Worm (Caenorhabditis elegans): ENCODE results near the gene srh-240.

The srh-240 gene

ce11 chrV:2859738-2860137 is 5.3 kb upstream of the srh-240 start, which contains the start of gene srj-54:
Gene srj-54, minus strand, starts transcription at chrV:2859838.
- no peak for TF ChIP-seq him-1 (tag; optimal IDR thresholded peaks at IDR 0.05)
- no peak for TF ChIP-seq dao-5 (tag; optimal IDR thresholded peaks at IDR 0.05)
- no peak for TF ChIP-seq W03F9.2 (tag; optimal IDR thresholded peaks at IDR 0.05)

ce11 chrV:2861505-2861904 is 3.5 kb upstream of the srh-240 start, which contains the start of gene srh-270:
Gene srh-270, minus strand, starts transcription at chrV:2861605.
- no peak for TF ChIP-seq him-1 (tag; optimal IDR thresholded peaks at IDR 0.05)
- TF ChIP-seq dao-5 (tag; optimal IDR thresholded peaks at IDR 0.05), result no peak
- no peak for TF ChIP-seq W03F9.2 (tag; optimal IDR thresholded peaks at IDR 0.05)

- no peak for TF ChIP-seq W03F9.2 (tag; optimal IDR thresholded peaks at IDR 0.05)
- TF ChIP-seq him-1 (tag; optimal IDR thresholded peaks at IDR 0.05), result no peak
- no peak for TF ChIP-seq dao-5 (tag; optimal IDR thresholded peaks at IDR 0.05)
Observed at ce11 chrV:2863033-2863432, 2.0 kb upstream of the srh-240 start, which contains the start of gene srh-272. Gene srh-272, plus strand, starts transcription at chrV:2863333.

- TF ChIP-seq W03F9.2 (tag; optimal IDR thresholded peaks at IDR 0.05) (no peak), him-1 (tag; optimal IDR thresholded peaks at IDR 0.05) (no peak), dao-5 (tag; optimal IDR thresholded peaks at IDR 0.05) (no peak)
Observed at ce11 chrV:2869503-2869902, 4.5 kb downstream of the srh-240 start, which contains the start of gene srh-241. Gene srh-241, minus strand, starts transcription at chrV:2869603.

- TF ChIP-seq him-1 (tag; optimal IDR thresholded peaks at IDR 0.05) (no peak), W03F9.2 (tag; optimal IDR thresholded peaks at IDR 0.05) (no peak), dao-5 (tag; optimal IDR thresholded peaks at IDR 0.05) (no peak)
Observed at ce11 chrV:2870127-2870526, 5.1 kb downstream of the srh-240 start, which contains the start of gene srh-243. Gene srh-243, plus strand, starts transcription at chrV:2870427.

- no peak for TF ChIP-seq dao-5 (tag; optimal IDR thresholded peaks at IDR 0.05)
- no peak for TF ChIP-seq W03F9.2 (tag; optimal IDR thresholded peaks at IDR 0.05)
- no peak for TF ChIP-seq him-1 (tag; optimal IDR thresholded peaks at IDR 0.05)
Observed at ce11 chrV:2871754-2872504, 6.9 kb downstream of the srh-240 start.

- TF ChIP-seq W03F9.2 (tag; optimal IDR thresholded peaks at IDR 0.05) (no peak), him-1 (tag; optimal IDR thresholded peaks at IDR 0.05) (no peak), dao-5 (tag; optimal IDR thresholded peaks at IDR 0.05) (no peak)
Observed at ce11 chrV:2872947-2873346, 7.9 kb downstream of the srh-240 start.

- TF ChIP-seq him-1 (tag; optimal IDR thresholded peaks at IDR 0.05), result no peak
- no peak for TF ChIP-seq W03F9.2 (tag; optimal IDR thresholded peaks at IDR 0.05)
- no peak for TF ChIP-seq dao-5 (tag; optimal IDR thresholded peaks at IDR 0.05)
Observed at ce11 chrV:2875422-2875821, 10.4 kb downstream of the srh-240 start, which contains the start of gene folt-2. Gene folt-2, minus strand, starts transcription at chrV:2875600.

- no peak for TF ChIP-seq W03F9.2 (tag; optimal IDR thresholded peaks at IDR 0.05)
- no peak for TF ChIP-seq him-1 (tag; optimal IDR thresholded peaks at IDR 0.05)
- TF ChIP-seq dao-5 (tag; optimal IDR thresholded peaks at IDR 0.05), result no peak
Observed at ce11 chrV:2876188-2876831, 11.3 kb downstream of the srh-240 start.

- no peak for TF ChIP-seq dao-5 (tag; optimal IDR thresholded peaks at IDR 0.05)
- TF ChIP-seq W03F9.2 (tag; optimal IDR thresholded peaks at IDR 0.05), result no peak
- TF ChIP-seq him-1 (tag; optimal IDR thresholded peaks at IDR 0.05), result no peak
Observed at ce11 chrV:2877509-2877908, 12.5 kb downstream of the srh-240 start, which contains the start of gene F37B4.10. Gene F37B4.10, minus strand, starts transcription at chrV:2877609.

ce11 chrV:2879801-2880200 is 14.8 kb downstream of the srh-240 start, which contains the start of gene str-39:
Gene str-39, minus strand, starts transcription at chrV:2879901.
- no peak for TF ChIP-seq him-1 (tag; optimal IDR thresholded peaks at IDR 0.05)
- TF ChIP-seq W03F9.2 (tag; optimal IDR thresholded peaks at IDR 0.05), result no peak
- TF ChIP-seq dao-5 (tag; optimal IDR thresholded peaks at IDR 0.05), result no peak

- TF ChIP-seq him-1 (tag; optimal IDR thresholded peaks at IDR 0.05) (no peak), dao-5 (tag; optimal IDR thresholded peaks at IDR 0.05) (no peak), W03F9.2 (tag; optimal IDR thresholded peaks at IDR 0.05) (no peak)
Observed at ce11 chrV:2880356-2880755, 15.4 kb downstream of the srh-240 start.

ce11 chrV:2881016-2881415 is 16.0 kb downstream of the srh-240 start, which contains the start of gene ifc-1:
Gene ifc-1, plus strand, starts transcription at chrV:2881393.
- TF ChIP-seq him-1 (tag; optimal IDR thresholded peaks at IDR 0.05) (no peak), dao-5 (tag; optimal IDR thresholded peaks at IDR 0.05) (no peak), W03F9.2 (tag; optimal IDR thresholded peaks at IDR 0.05) (no peak)

- TF ChIP-seq W03F9.2 (tag; optimal IDR thresholded peaks at IDR 0.05) (no peak), him-1 (tag; optimal IDR thresholded peaks at IDR 0.05) (no peak), dao-5 (tag; optimal IDR thresholded peaks at IDR 0.05) (no peak)
Observed at ce11 chrV:2881565-2881964, 16.6 kb downstream of the srh-240 start.
